Fruit fly (Drosophila melanogaster) whole organism: ENCODE data around the gene CG12994.

Experiments used
- CG8478 ChIP-seq: fragments of >200 bp; optimal IDR thresholded peaks from 2 replicates; lab custom pipeline; 2018; ENCODE audit warnings: inconsistent platforms
- pan ChIP-seq: fragments of >200 bp; optimal IDR thresholded peaks from 2 replicates; lab custom pipeline; 2017
- psq ChIP-seq: fragments of >200 bp; optimal IDR thresholded peaks from 2 replicates; lab custom pipeline; 2017

dm6 chrX:17448674-17449073 lies 4.9 kb upstream of the CG12994 start, which contains the start of gene p-cup:
- no peak for TF ChIP-seq pan (lab: Kevin White, UChicago)
- TF ChIP-seq psq (lab: Kevin White, UChicago): no peak
- no peak for TF ChIP-seq CG8478
